Worm (Caenorhabditis elegans) whole organism, mixed stage, embryonic: ENCODE measurements around the gene spsb-1.

Experiments
- lin-13 ChIP-seq: fragments of 150-350 bp; optimal IDR thresholded peaks from 2 replicates; lab custom pipeline; 2014; ENCODE audit warnings: missing biosample characterization, missing genetic modification characterization
- lsy-2 ChIP-seq: fragments of 150-350 bp; optimal IDR thresholded peaks from 2 replicates; lab custom pipeline; 2014; ENCODE audit warnings: missing biosample characterization, missing genetic modification characterization
- nhr-237 ChIP-seq: fragments of 150-350 bp; optimal IDR thresholded peaks from 2 replicates; lab custom pipeline; 2014; ENCODE audit warnings: missing biosample characterization, missing genetic modification characterization
- nhr-76 ChIP-seq: sonication (generic microtip); optimal IDR thresholded peaks from 2 replicates; lab custom pipeline; 2017; ENCODE audit warnings: missing biosample characterization, missing genetic modification characterization
- pha-4 ChIP-seq: fragments of 150-350 bp; optimal IDR thresholded peaks from 2 replicates; lab custom pipeline; 2018; ENCODE audit warnings: missing biosample characterization, missing genetic modification reagents, missing genetic modification characterization
- snpc-4 ChIP-seq: fragments of 150-350 bp; optimal IDR thresholded peaks from 2 replicates; lab custom pipeline; 2014; ENCODE audit warnings: missing biosample characterization, missing genetic modification characterization
- unc-62 ChIP-seq: fragments of 150-350 bp; optimal IDR thresholded peaks from 2 replicates; lab custom pipeline; 2014; ENCODE audit warnings: missing biosample characterization, missing genetic modification reagents, missing genetic modification characterization
- ztf-11 ChIP-seq: fragments of 150-350 bp; optimal IDR thresholded peaks from 2 replicates; lab custom pipeline; 2014; ENCODE audit warnings: missing biosample characterization, missing genetic modification characterization

DNA sequence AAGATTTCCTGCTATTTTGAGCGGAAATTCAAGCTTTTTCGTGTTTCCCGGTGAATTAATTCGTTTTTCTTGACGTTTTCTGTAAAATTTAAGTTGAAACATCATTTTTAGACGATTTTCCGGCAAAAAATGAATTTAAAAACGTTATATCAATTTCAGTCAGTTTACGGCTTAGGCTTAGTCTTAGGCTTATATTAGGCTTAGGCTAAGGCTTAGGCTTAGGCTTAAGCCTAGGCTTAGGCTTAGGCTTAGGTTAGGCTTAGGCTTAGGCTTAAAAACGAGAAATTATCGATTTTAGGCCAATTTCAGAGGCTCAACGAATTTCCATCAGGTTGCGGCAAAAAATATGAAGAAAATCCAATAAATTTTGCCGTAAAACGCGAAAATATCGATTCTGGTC lies 12.3 kb downstream of the spsb-1 start:
- TF ChIP-seq nhr-76 (tag; lab: Kevin White, UChicago) (no peak), pha-4 (tag; lab: Kevin White, UChicago) (no peak), lin-13 (tag; lab: Kevin White, UChicago) (no peak), lsy-2 (no peak), snpc-4 (no peak), ztf-11 (tag; lab: Kevin White, UChicago) (no peak), unc-62 (GFP tag; lab: Kevin White, UChicago) (no peak), nhr-237 (tag; lab: Kevin White, UChicago) (no peak)
